Worm (Caenorhabditis elegans) whole organism, L4/young adult: ENCODE measurements around the gene brf-1.

Source experiments
- W03F9.2 ChIP-seq: fragments of 150-350 bp; optimal IDR thresholded peaks from 2 replicates; lab custom pipeline; 2014; ENCODE audit warnings: missing biosample characterization, missing genetic modification characterization
- dao-5 ChIP-seq: sonication (generic microtip); optimal IDR thresholded peaks from 2 replicates; lab custom pipeline; 2016; ENCODE audit warnings: missing genotype, missing genetic modification characterization, moderate library complexity, missing compliant biosample characterization
- him-1 ChIP-seq: sonication (generic microtip); optimal IDR thresholded peaks from 2 replicates; lab custom pipeline; 2016; ENCODE audit warnings: missing genotype, missing genetic modification reagents, missing genetic modification characterization, missing compliant biosample characterization

The brf-1 gene

ce11 chrII:7295917-7296316 is 9.7 kb upstream of the brf-1 start, which contains the start of gene C30G12.6:
Gene C30G12.6, minus strand, starts transcription at chrII:7296017.
- TF ChIP-seq dao-5 (tag; lab: Kevin White, UChicago) (no peak), him-1 (no peak), W03F9.2 (tag; lab: Kevin White, UChicago) (no peak)

ce11 chrII:7298197-7298682 is 7.4 kb upstream of the brf-1 start, which contains the start of gene puf-8:
Gene puf-8, minus strand, starts transcription at chrII:7298247.
- TF ChIP-seq dao-5 (tag; lab: Kevin White, UChicago): no peak
- TF ChIP-seq him-1: no peak
- no peak for TF ChIP-seq W03F9.2 (tag; lab: Kevin White, UChicago)

- TF ChIP-seq dao-5 (tag; lab: Kevin White, UChicago) (no peak), him-1 (no peak), W03F9.2 (tag; lab: Kevin White, UChicago) (no peak)
Observed at ce11 chrII:7299042-7299441, 6.6 kb upstream of the brf-1 start, which contains the start of gene C30G12.1. Gene C30G12.1, plus strand, starts transcription at chrII:7299342.

- TF ChIP-seq W03F9.2 (tag; lab: Kevin White, UChicago) (peak; percentile 82), him-1 (no peak), dao-5 (tag; lab: Kevin White, UChicago) (no peak)
Observed at ce11 chrII:7301670-7302151, 3.9 kb upstream of the brf-1 start, which contains the start of gene cul-4. Gene cul-4, plus strand, starts transcription at chrII:7302101.

ce11 chrII:7310023-7310422 is 4.4 kb downstream of the brf-1 start, which contains the start of the genes F45E12.5 and cnep-1:
Gene F45E12.5, minus strand, starts transcription at chrII:7310115.
Gene cnep-1, plus strand, starts transcription at chrII:7310348.
- TF ChIP-seq him-1 (no peak), W03F9.2 (tag; lab: Kevin White, UChicago) (no peak), dao-5 (tag; lab: Kevin White, UChicago) (no peak)

- TF ChIP-seq W03F9.2 (tag; lab: Kevin White, UChicago) (no peak), dao-5 (tag; lab: Kevin White, UChicago) (no peak), him-1 (no peak)
Observed at ce11 chrII:7314083-7314482, 8.4 kb downstream of the brf-1 start, which contains the start of gene F45E12.6. Gene F45E12.6, minus strand, starts transcription at chrII:7314183.

- no peak for TF ChIP-seq W03F9.2 (tag; lab: Kevin White, UChicago)
- no peak for TF ChIP-seq him-1
- no peak for TF ChIP-seq dao-5 (tag; lab: Kevin White, UChicago)
Observed at ce11 chrII:7317468-7317867, 11.8 kb downstream of the brf-1 start, which contains the start of gene F21D12.2. Gene F21D12.2, plus strand, starts transcription at chrII:7317768.

ce11 chrII:7319471-7319870 is 13.8 kb downstream of the brf-1 start:
- no peak for TF ChIP-seq dao-5 (tag; lab: Kevin White, UChicago)
- peak; percentile 80 for TF ChIP-seq him-1
- TF ChIP-seq W03F9.2 (tag; lab: Kevin White, UChicago): no peak

ce11 chrII:7323317-7323716 is 17.7 kb downstream of the brf-1 start:
- no peak for TF ChIP-seq W03F9.2 (tag; lab: Kevin White, UChicago)

ce11 chrII:7323925-7324324 is 18.3 kb downstream of the brf-1 start, which contains the start of gene F21D12.3:
Gene F21D12.3, minus strand, starts transcription at chrII:7324025.
- TF ChIP-seq dao-5 (tag; lab: Kevin White, UChicago): no peak

- no peak for TF ChIP-seq dao-5 (tag; lab: Kevin White, UChicago)
Observed at ce11 chrII:7325063-7325480, 19.4 kb downstream of the brf-1 start.

ce11 chrII:7326199-7326598 is 20.5 kb downstream of the brf-1 start:
- no peak for TF ChIP-seq W03F9.2 (tag; lab: Kevin White, UChicago)
- TF ChIP-seq him-1: no peak
- no peak for TF ChIP-seq dao-5 (tag; lab: Kevin White, UChicago)

- TF ChIP-seq him-1: peak; percentile 72
- TF ChIP-seq dao-5 (tag; lab: Kevin White, UChicago): no peak
- no peak for TF ChIP-seq W03F9.2 (tag; lab: Kevin White, UChicago)
Observed at ce11 chrII:7326997-7327396, 21.3 kb downstream of the brf-1 start.

ce11 chrII:7331224-7331623 is 25.6 kb downstream of the brf-1 start, which contains the start of gene npax-1:
Gene npax-1, minus strand, starts transcription at chrII:7331324.
- TF ChIP-seq dao-5 (tag; lab: Kevin White, UChicago): no peak
- TF ChIP-seq W03F9.2 (tag; lab: Kevin White, UChicago): no peak
- no peak for TF ChIP-seq him-1

- TF ChIP-seq W03F9.2 (tag; lab: Kevin White, UChicago): peak; percentile 54
- no peak for TF ChIP-seq dao-5 (tag; lab: Kevin White, UChicago)
Observed at ce11 chrII:7337469-7337893, 31.8 kb downstream of the brf-1 start.
